Fruit fly (Drosophila melanogaster) S2 (cell line): ENCODE results near the gene CG43739.

Experiments
- CG8478 ChIP-seq: fragments of >200 bp; optimal IDR thresholded peaks from 2 replicates; lab custom pipeline; 2018
- CTCF ChIP-seq, 2 experiments: fragments of >200 bp; optimal IDR thresholded peaks; 2 replicates each; lab custom pipeline; 2018

dm6 chr2L:20957266-20957665, 38.5 kb upstream of the CG43739 start:
- no peak for TF ChIP-seq CG8478
- TF ChIP-seq CTCF (optimal IDR thresholded peaks at IDR 0.05; lab: Kevin White, UChicago): no peak
